Fruit fly (Drosophila melanogaster) whole organism, embryonic: ENCODE measurements around the gene CG9286.

Experiments used
- BEAF-32 ChIP-seq: fragments of 200-800 bp; sonication (Bioruptor generic); optimal IDR thresholded peaks from 3 replicates; lab custom pipeline; 2017; ENCODE audit warnings: missing biosample characterization, missing genetic modification characterization, mild to moderate bottlenecking, moderate library complexity, missing genetic modification reagents
- C15 ChIP-seq: fragments of 200-800 bp; sonication (Bioruptor generic); IDR thresholded peaks from 3 replicates; pipeline ENCODE4 v1.3.6; 2022; ENCODE audit warnings: missing biosample characterization, missing genetic modification characterization
- CG10543 ChIP-seq: fragments of 200-800 bp; sonication (Bioruptor generic); optimal IDR thresholded peaks from 3 replicates; lab custom pipeline; 2017; ENCODE audit warnings: missing biosample characterization, mild to moderate bottlenecking, missing genetic modification characterization, moderate library complexity
- CG11093 ChIP-seq: fragments of 200-800 bp; sonication (Bioruptor generic); IDR thresholded peaks from 3 replicates; pipeline ENCODE4 v1.3.6; 2022; ENCODE audit warnings: missing biosample characterization, missing genetic modification characterization
- CG11398 ChIP-seq: fragments of 200-800 bp; sonication (Bioruptor generic); optimal IDR thresholded peaks from 2 replicates; lab custom pipeline; 2016; ENCODE audit warnings: missing biosample characterization, missing genetic modification characterization
- CG12155 ChIP-seq: fragments of 200-800 bp; sonication (Bioruptor generic); optimal IDR thresholded peaks from 3 replicates; lab custom pipeline; 2016; ENCODE audit warnings: missing biosample characterization, missing genetic modification characterization
- CG12299 ChIP-seq: fragments of 200-800 bp; sonication (Bioruptor generic); optimal IDR thresholded peaks from 2 replicates; lab custom pipeline; 2018; ENCODE audit warnings: missing biosample characterization, mild to moderate bottlenecking, missing genetic modification characterization
- CG12391 ChIP-seq: fragments of 200-800 bp; sonication (Bioruptor generic); optimal IDR thresholded peaks from 3 replicates; lab custom pipeline; 2018; ENCODE audit warnings: missing biosample characterization, mild to moderate bottlenecking, missing genetic modification characterization, moderate library complexity
- CG14710 ChIP-seq: fragments of 200-800 bp; sonication (Bioruptor generic); optimal IDR thresholded peaks from 3 replicates; lab custom pipeline; 2019; ENCODE audit warnings: missing biosample characterization, mild to moderate bottlenecking, missing genetic modification characterization, moderate library complexity
- CG15479 ChIP-seq: fragments of 200-800 bp; sonication (Bioruptor generic); optimal IDR thresholded peaks from 3 replicates; lab custom pipeline; 2019; ENCODE audit warnings: missing biosample characterization, mild to moderate bottlenecking, missing genetic modification characterization, moderate library complexity
- CG17612 ChIP-seq: fragments of 200-800 bp; sonication (Bioruptor generic); IDR thresholded peaks from 2 replicates; pipeline ENCODE4 v1.3.6; 2022; ENCODE audit warnings: missing biosample characterization, missing genetic modification characterization
- CG18262 ChIP-seq: fragments of 200-800 bp; optimal IDR thresholded peaks from 3 replicates; lab custom pipeline; 2019; ENCODE audit warnings: missing biosample characterization, mild to moderate bottlenecking, missing genetic modification characterization, moderate library complexity
- CG2199 ChIP-seq: fragments of 200-800 bp; sonication (Bioruptor generic); IDR thresholded peaks from 3 replicates; pipeline ENCODE4 v1.3.6; 2022; ENCODE audit warnings: missing biosample characterization, missing genetic modification characterization
- CG2712 ChIP-seq: fragments of 200-800 bp; optimal IDR thresholded peaks from 3 replicates; lab custom pipeline; 2019; ENCODE audit warnings: missing biosample characterization, mild to moderate bottlenecking, missing genetic modification characterization, moderate library complexity
- CG31388 ChIP-seq: fragments of 200-800 bp; sonication (Bioruptor generic); optimal IDR thresholded peaks from 2 replicates; lab custom pipeline; 2016; ENCODE audit warnings: missing biosample characterization, missing genetic modification characterization
- CG3995 ChIP-seq: fragments of 200-800 bp; sonication (Bioruptor generic); optimal IDR thresholded peaks from 3 replicates; lab custom pipeline; 2016; ENCODE audit warnings: missing biosample characterization, missing genetic modification characterization
- CG4360 ChIP-seq: fragments of 200-800 bp; sonication (Bioruptor generic); IDR thresholded peaks from 2 replicates; pipeline ENCODE4 v1.3.6; 2022; ENCODE audit warnings: missing biosample characterization, missing genetic modification characterization
- CG5245 ChIP-seq: fragments of 200-800 bp; sonication (Bioruptor generic); optimal IDR thresholded peaks from 3 replicates; lab custom pipeline; 2016; ENCODE audit warnings: missing biosample characterization, missing genetic modification characterization
- CG6765 ChIP-seq: fragments of 200-800 bp; sonication (Bioruptor generic); optimal IDR thresholded peaks from 3 replicates; lab custom pipeline; 2017; ENCODE audit warnings: missing biosample characterization, mild to moderate bottlenecking, missing genetic modification characterization
- CG8281 ChIP-seq: fragments of 200-800 bp; sonication (Bioruptor generic); optimal IDR thresholded peaks from 2 replicates; lab custom pipeline; 2018; ENCODE audit warnings: missing biosample characterization, mild to moderate bottlenecking, missing genetic modification characterization, moderate library complexity
- CG8290 ChIP-seq, 3 experiments: fragments of 200-800 bp; sonication (Bioruptor generic); optimal IDR thresholded peaks; 2 replicates each; lab custom pipeline; 2016 to 2019; ENCODE audit warnings: missing biosample characterization in 3 of 3, missing genetic modification characterization in 3 of 3, mild to moderate bottlenecking in 2 of 3, moderate library complexity in 1 of 3
- CG8478 ChIP-seq: fragments of >200 bp; optimal IDR thresholded peaks from 2 replicates; lab custom pipeline; 2018
- CG8924 ChIP-seq: fragments of 200-800 bp; optimal IDR thresholded peaks from 3 replicates; lab custom pipeline; 2019; ENCODE audit warnings: missing biosample characterization, mild to moderate bottlenecking, missing genetic modification characterization, moderate library complexity
- CG9876 ChIP-seq: fragments of 200-800 bp; sonication (Bioruptor generic); optimal IDR thresholded peaks from 2 replicates; lab custom pipeline; 2016; ENCODE audit warnings: missing biosample characterization, missing genetic modification characterization
- Dad ChIP-seq: fragments of 200-800 bp; sonication (Bioruptor generic); optimal IDR thresholded peaks from 3 replicates; lab custom pipeline; 2016; ENCODE audit warnings: missing biosample characterization, missing genetic modification characterization
- Deaf1 ChIP-seq: fragments of 200-800 bp; optimal IDR thresholded peaks from 3 replicates; lab custom pipeline; 2019; ENCODE audit warnings: missing biosample characterization, mild to moderate bottlenecking, missing genetic modification characterization, moderate library complexity
- Doc2 ChIP-seq: fragments of 200-800 bp; sonication (Bioruptor generic); IDR thresholded peaks from 2 replicates; pipeline ENCODE4 v1.3.6; 2022; ENCODE audit warnings: missing biosample characterization, missing genetic modification characterization
- E2f1 ChIP-seq: fragments of 200-800 bp; sonication (Bioruptor generic); IDR thresholded peaks from 2 replicates; pipeline ENCODE4 v1.3.6; 2022; ENCODE audit warnings: missing biosample characterization, missing genetic modification characterization
- Gsc ChIP-seq: fragments of 200-800 bp; sonication (Bioruptor generic); IDR thresholded peaks from 2 replicates; pipeline ENCODE4 v1.3.6; 2022; ENCODE audit warnings: missing biosample characterization, missing genetic modification characterization
- HLH4C ChIP-seq: fragments of 200-800 bp; sonication (Bioruptor generic); IDR thresholded peaks from 3 replicates; pipeline ENCODE4 v1.3.6; 2022; ENCODE audit warnings: missing biosample characterization, missing genetic modification characterization; ENCODE audit not compliant: partially characterized antibody
- Hr78 ChIP-seq, 2 experiments: fragments of 200-800 bp in 1 of 2; fragments of >200 bp in 1 of 2; sonication (Bioruptor generic) in 1 of 2; optimal IDR thresholded peaks; 2 replicates each; lab custom pipeline; 2017 to 2019; ENCODE audit warnings: missing biosample characterization in 2 of 2, missing genetic modification characterization in 2 of 2, mild to moderate bottlenecking in 1 of 2, moderate library complexity in 1 of 2
- Mad ChIP-seq: fragments of 200-800 bp; sonication (Bioruptor generic); optimal IDR thresholded peaks from 2 replicates; lab custom pipeline; 2016; ENCODE audit warnings: missing biosample characterization, missing genetic modification characterization
- Meics ChIP-seq: fragments of 200-800 bp; sonication (Bioruptor generic); optimal IDR thresholded peaks from 2 replicates; lab custom pipeline; 2017; ENCODE audit warnings: missing biosample characterization, mild to moderate bottlenecking, missing genetic modification characterization
- Nf-YC ChIP-seq: fragments of 200-800 bp; optimal IDR thresholded peaks from 3 replicates; lab custom pipeline; 2019; ENCODE audit warnings: missing biosample characterization, mild to moderate bottlenecking, missing genetic modification characterization, moderate library complexity
- Sin3A ChIP-seq: fragments of >200 bp; optimal IDR thresholded peaks from 2 replicates; lab custom pipeline; 2018
- Vsx1 ChIP-seq: fragments of 200-800 bp; sonication (Bioruptor generic); optimal IDR thresholded peaks from 2 replicates; lab custom pipeline; 2017; ENCODE audit warnings: missing biosample characterization, mild to moderate bottlenecking, missing genetic modification characterization, missing genetic modification reagents
- YL-1 ChIP-seq: fragments of 200-800 bp; sonication (Bioruptor generic); optimal IDR thresholded peaks from 3 replicates; lab custom pipeline; 2017; ENCODE audit warnings: missing biosample characterization, mild to moderate bottlenecking, missing genetic modification characterization
- al ChIP-seq: fragments of 200-800 bp; sonication (Bioruptor generic); IDR thresholded peaks from 2 replicates; pipeline ENCODE4 v1.3.6; 2022; ENCODE audit warnings: missing biosample characterization, missing genetic modification characterization
- aop ChIP-seq: fragments of 200-800 bp; sonication (Bioruptor generic); IDR thresholded peaks from 2 replicates; pipeline ENCODE4 v1.3.6; 2022; ENCODE audit warnings: missing biosample characterization, missing genetic modification characterization
- bbx ChIP-seq: fragments of 200-800 bp; sonication (Bioruptor generic); IDR thresholded peaks from 2 replicates; pipeline ENCODE4 v1.3.6; 2022; ENCODE audit warnings: missing biosample characterization, missing genetic modification characterization; ENCODE audit not compliant: partially characterized antibody
- dm ChIP-seq: fragments of 200-800 bp; sonication (Bioruptor generic); optimal IDR thresholded peaks from 3 replicates; lab custom pipeline; 2016; ENCODE audit warnings: missing biosample characterization, missing genetic modification characterization
- hbn ChIP-seq: fragments of 200-800 bp; sonication (Bioruptor generic); IDR thresholded peaks from 2 replicates; pipeline ENCODE4 v1.3.6; 2022; ENCODE audit warnings: missing biosample characterization, missing genetic modification characterization; ENCODE audit not compliant: partially characterized antibody
- knrl ChIP-seq: fragments of 200-800 bp; sonication (Bioruptor generic); IDR thresholded peaks from 3 replicates; pipeline ENCODE4 v1.3.6; 2022; ENCODE audit warnings: missing biosample characterization, missing genetic modification characterization; ENCODE audit not compliant: partially characterized antibody
- lab ChIP-seq: fragments of 200-800 bp; sonication (Bioruptor generic); optimal IDR thresholded peaks from 3 replicates; lab custom pipeline; 2017; ENCODE audit warnings: missing biosample characterization, missing genetic modification characterization, mild to moderate bottlenecking, moderate library complexity, missing genetic modification reagents
- nerfin-2 ChIP-seq: fragments of 200-800 bp; sonication (Bioruptor generic); IDR thresholded peaks from 2 replicates; pipeline ENCODE4 v1.3.6; 2022; ENCODE audit warnings: missing biosample characterization, missing genetic modification characterization; ENCODE audit not compliant: partially characterized antibody
- otp ChIP-seq: fragments of 200-800 bp; sonication (Bioruptor generic); IDR thresholded peaks from 3 replicates; pipeline ENCODE4, ENCODE4 v1.3.6; 2022; ENCODE audit warnings: missing biosample characterization, missing genetic modification characterization
- pho ChIP-seq: fragments of 200-800 bp; sonication (Bioruptor generic); optimal IDR thresholded peaks from 2 replicates; lab custom pipeline; 2016; ENCODE audit warnings: missing biosample characterization, missing genetic modification characterization
- psq ChIP-seq: fragments of 200-800 bp; sonication (Bioruptor generic); optimal IDR thresholded peaks from 2 replicates; lab custom pipeline; 2017; ENCODE audit warnings: missing biosample characterization, missing genetic modification characterization
- sd ChIP-seq: fragments of 200-800 bp; sonication (Bioruptor generic); optimal IDR thresholded peaks from 3 replicates; lab custom pipeline; 2018; ENCODE audit warnings: missing biosample characterization, mild to moderate bottlenecking, missing genetic modification characterization, moderate library complexity
- slbo ChIP-seq: fragments of 200-800 bp; sonication (Bioruptor generic); IDR thresholded peaks from 2 replicates; pipeline ENCODE4 v1.3.6; 2022; ENCODE audit warnings: missing biosample characterization, missing genetic modification characterization
- sr ChIP-seq: fragments of 200-800 bp; sonication (Bioruptor generic); IDR thresholded peaks from 3 replicates; pipeline ENCODE4 v1.3.6; 2022; ENCODE audit warnings: missing biosample characterization, missing genetic modification characterization
- usp ChIP-seq: fragments of >200 bp; optimal IDR thresholded peaks from 2 replicates; lab custom pipeline; 2017; ENCODE audit warnings: missing biosample characterization, missing genetic modification characterization

The CG9286 gene

dm6 chr3R:13794666-13795055, 13.9 kb downstream of the CG9286 start (continued):
- TF ChIP-seq knrl (GFP tag; lab: Robert Waterston, UW) (no peak), CG6765 (GFP tag; lab: Kevin White, UChicago) (no peak), CG17612 (GFP tag; lab: Robert Waterston, UW) (no peak), otp (GFP tag; lab: Robert Waterston, UW) (0 out of 3 replicates have a peak, but pooled peaks have one; percentile 5), slbo (GFP tag; lab: Robert Waterston, UW) (no peak), CG12391 (tag; lab: Kevin White, UChicago) (no peak), Mad (no peak), sd (tag; lab: Kevin White, UChicago) (peak; percentile 81), hbn (GFP tag; lab: Robert Waterston, UW) (no peak), CG15479 (GFP tag; lab: Kevin White, UChicago) (peak; percentile 48), Sin3A (lab: Kevin White, UChicago) (no peak), CG8290 (GFP tag; optimal IDR thresholded peaks at IDR 0.05; lab: Kevin White, UChicago) (no peak), CG8290 (tag; optimal IDR thresholded peaks at IDR 0.05; lab: Kevin White, UChicago) (peak in 1 of 2 experiments; percentile 70), CG14710 (peak; percentile 1), usp (GFP tag; lab: Kevin White, UChicago) (no peak), bbx (no peak), Gsc (GFP tag; lab: Robert Waterston, UW) (no peak), dm (no peak), nerfin-2 (GFP tag; lab: Robert Waterston, UW) (no peak), CG4360 (GFP tag; lab: Robert Waterston, UW) (no peak), CG2199 (GFP tag; lab: Robert Waterston, UW) (no peak), sr (GFP tag; lab: Robert Waterston, UW) (no peak), CG12155 (GFP tag; lab: Kevin White, UChicago) (no peak), Deaf1 (tag; lab: Kevin White, UChicago) (no peak), psq (no peak), Doc2 (GFP tag; lab: Robert Waterston, UW) (no peak), Dad (GFP tag; lab: Kevin White, UChicago) (no peak), pho (no peak), CG12299 (no peak), CG10543 (GFP tag; lab: Kevin White, UChicago) (no peak), CG8924 (tag; lab: Kevin White, UChicago) (peak; percentile 50), al (GFP tag; lab: Robert Waterston, UW) (no peak), CG5245 (GFP tag; lab: Kevin White, UChicago) (no peak), CG3995 (no peak), CG8281 (tag; lab: Kevin White, UChicago) (peak; percentile 1), lab (GFP tag; lab: Kevin White, UChicago) (no peak), aop (GFP tag; lab: Robert Waterston, UW) (peak; percentile 89), Vsx1 (GFP tag; lab: Kevin White, UChicago) (peak; percentile 46), YL-1 (GFP tag; lab: Kevin White, UChicago) (no peak), CG11398 (GFP tag; lab: Kevin White, UChicago) (no peak), C15 (GFP tag; lab: Robert Waterston, UW) (no peak), CG8478 (peak; percentile 86), Meics (GFP tag; lab: Kevin White, UChicago) (no peak), BEAF-32 (no peak), HLH4C (no peak), Hr78 (GFP tag; optimal IDR thresholded peaks at IDR 0.05; lab: Kevin White, UChicago) (no peak), Nf-YC (tag; lab: Kevin White, UChicago) (peak; percentile 50), CG31388 (GFP tag; lab: Kevin White, UChicago) (no peak), CG18262 (tag; lab: Kevin White, UChicago) (peak; percentile 16), CG2712 (tag; lab: Kevin White, UChicago) (no peak), CG9876 (no peak), E2f1 (GFP tag; lab: Robert Waterston, UW) (no peak), CG11093 (GFP tag; lab: Robert Waterston, UW) (no peak)
